Worm (Caenorhabditis elegans) whole organism, L4 larva: ENCODE results near the gene srsx-21.

ENCODE experiments used
- R02D3.7 ChIP-seq: fragments of 150-350 bp; sonication (generic microtip); optimal IDR thresholded peaks from 3 replicates; lab custom pipeline; 2014; ENCODE audit warnings: missing biosample characterization, missing genetic modification characterization
- T20F7.1 ChIP-seq: fragments of 200-800 bp; sonication (Bioruptor generic); optimal IDR thresholded peaks from 2 replicates; lab custom pipeline; 2018; ENCODE audit warnings: mild to moderate bottlenecking, missing genetic modification characterization, missing compliant biosample characterization
- T26A8.4 ChIP-seq: fragments of 200-800 bp; sonication (Bioruptor generic); IDR thresholded peaks from 2 replicates; pipeline ENCODE4 v1.3.6; 2022; ENCODE audit warnings: missing genetic modification characterization, missing compliant biosample characterization
- Y105C5A.15 ChIP-seq: fragments of 200-800 bp; sonication (Bioruptor generic); IDR thresholded peaks from 2 replicates; pipeline ENCODE4 v1.3.6; 2022; ENCODE audit warnings: missing genetic modification characterization, missing compliant biosample characterization
- Y48G9A.11 ChIP-seq: fragments of 200-800 bp; sonication (Bioruptor generic); IDR thresholded peaks from 2 replicates; pipeline ENCODE4 v1.3.6; 2022; ENCODE audit warnings: missing genetic modification reagents, missing genetic modification characterization, missing compliant biosample characterization
- Y5F2A.4 ChIP-seq: fragments of 200-800 bp; sonication (Bioruptor generic); optimal IDR thresholded peaks from 2 replicates; lab custom pipeline; 2018; ENCODE audit warnings: mild to moderate bottlenecking, missing genetic modification characterization, missing compliant biosample characterization
- aha-1 ChIP-seq: fragments of 150-350 bp; peaks from one replicate; lab custom pipeline; 2014; ENCODE audit warnings: missing biosample characterization, missing genetic modification characterization
- aly-2 ChIP-seq: sonication (generic microtip); optimal IDR thresholded peaks from 2 replicates; lab custom pipeline; 2018; ENCODE audit warnings: missing biosample characterization, missing genetic modification characterization
- ceh-20 ChIP-seq: fragments of 200-800 bp; sonication (Bioruptor generic); IDR thresholded peaks from 2 replicates; pipeline ENCODE4 v1.3.6; 2022; ENCODE audit warnings: missing genetic modification reagents, missing genetic modification characterization, missing compliant biosample characterization
- ceh-32 ChIP-seq: sonication (generic microtip); optimal IDR thresholded peaks from 2 replicates; lab custom pipeline; 2016; ENCODE audit warnings: mild to moderate bottlenecking, missing genetic modification characterization, missing compliant biosample characterization; ENCODE audit not compliant: poor library complexity
- ceh-62 ChIP-seq: sonication (generic microtip); optimal IDR thresholded peaks from 2 replicates; lab custom pipeline; 2017; ENCODE audit warnings: missing biosample characterization, missing genetic modification characterization
- ceh-82 ChIP-seq: sonication (generic microtip); optimal IDR thresholded peaks from 2 replicates; lab custom pipeline; 2017; ENCODE audit warnings: missing biosample characterization, missing genetic modification characterization
- daf-12 ChIP-seq: fragments of 150-350 bp; optimal IDR thresholded peaks from 2 replicates; lab custom pipeline; 2014; ENCODE audit warnings: missing biosample characterization, missing genetic modification reagents, missing genetic modification characterization
- dmd-6 ChIP-seq: fragments of 200-800 bp; sonication (Bioruptor generic); IDR thresholded peaks from 2 replicates; pipeline ENCODE4 v1.3.6; 2022; ENCODE audit warnings: missing genetic modification reagents, missing genetic modification characterization, missing compliant biosample characterization
- dpl-1 ChIP-seq: fragments of 150-350 bp; optimal IDR thresholded peaks from 2 replicates; lab custom pipeline; 2014; ENCODE audit warnings: missing biosample characterization, missing genetic modification reagents, missing genetic modification characterization
- duxl-1 ChIP-seq: sonication (generic microtip); optimal IDR thresholded peaks from 2 replicates; lab custom pipeline; 2016; ENCODE audit warnings: mild to moderate bottlenecking, missing genetic modification characterization, moderate library complexity, missing compliant biosample characterization; ENCODE audit not compliant: poor library complexity
- dve-1 ChIP-seq: sonication (generic microtip); optimal IDR thresholded peaks from 2 replicates; lab custom pipeline; 2017; ENCODE audit warnings: antibody characterized with exemption, mild to moderate bottlenecking, missing genetic modification characterization, missing compliant biosample characterization; ENCODE audit not compliant: insufficient read depth
- lim-7 ChIP-seq: fragments of 200-800 bp; sonication (Bioruptor generic); IDR thresholded peaks from 2 replicates; pipeline ENCODE4 v1.3.6; 2022; ENCODE audit warnings: missing genetic modification characterization, missing compliant biosample characterization
- lin-13 ChIP-seq: fragments of 150-350 bp; optimal IDR thresholded peaks from 2 replicates; lab custom pipeline; 2014; ENCODE audit warnings: missing biosample characterization, missing genetic modification reagents, missing genetic modification characterization
- lin-29 ChIP-seq: fragments of 200-800 bp; sonication (Bioruptor generic); IDR thresholded peaks from 2 replicates; pipeline ENCODE4 v1.3.6; 2022; ENCODE audit warnings: missing genetic modification reagents, missing genetic modification characterization, missing compliant biosample characterization
- mdl-1 ChIP-seq, 2 experiments: fragments of 150-350 bp in 1 of 2; sonication (generic microtip) in 1 of 2; optimal IDR thresholded peaks; 2 replicates each; lab custom pipeline; 2014 to 2017; ENCODE audit warnings: missing biosample characterization in 2 of 2, missing genetic modification characterization in 2 of 2
- mes-2 ChIP-seq: sonication (generic microtip); optimal IDR thresholded peaks from 2 replicates; lab custom pipeline; 2016; ENCODE audit warnings: missing genotype, mild to moderate bottlenecking, missing genetic modification characterization, missing compliant biosample characterization; ENCODE audit not compliant: poor library complexity, severe bottlenecking
- nhr-102 ChIP-seq: sonication (generic microtip); optimal IDR thresholded peaks from 2 replicates; lab custom pipeline; 2016; ENCODE audit warnings: mild to moderate bottlenecking, missing genetic modification characterization, moderate library complexity, missing compliant biosample characterization
- nhr-111 ChIP-seq: fragments of 200-800 bp; sonication (Bioruptor generic); optimal IDR thresholded peaks from 2 replicates; lab custom pipeline; 2018; ENCODE audit warnings: mild to moderate bottlenecking, missing genetic modification characterization, missing compliant biosample characterization
- nhr-237 ChIP-seq: sonication (generic microtip); optimal IDR thresholded peaks from 2 replicates; lab custom pipeline; 2017; ENCODE audit warnings: missing biosample characterization, missing genetic modification characterization
- nhr-6 ChIP-seq: fragments of 150-350 bp; optimal IDR thresholded peaks from 2 replicates; lab custom pipeline; 2014; ENCODE audit warnings: missing biosample characterization, missing genetic modification characterization
- nhr-76 ChIP-seq: fragments of 150-350 bp; optimal IDR thresholded peaks from 2 replicates; lab custom pipeline; 2014; ENCODE audit warnings: missing biosample characterization, missing genetic modification characterization
- pqm-1 ChIP-seq: sonication (generic microtip); optimal IDR thresholded peaks from 2 replicates; lab custom pipeline; 2017; ENCODE audit warnings: missing biosample characterization, missing genetic modification characterization
- rbr-2 ChIP-seq: sonication (generic microtip); optimal IDR thresholded peaks from 2 replicates; lab custom pipeline; 2016; ENCODE audit warnings: missing genotype, missing genetic modification characterization, missing compliant biosample characterization
- set-16 ChIP-seq: fragments of 200-800 bp; sonication (Bioruptor generic); IDR thresholded peaks from 2 replicates; pipeline ENCODE4 v1.3.6; 2022; ENCODE audit warnings: missing genetic modification reagents, missing genetic modification characterization, missing compliant biosample characterization
- snpc-1.2 ChIP-seq: fragments of 200-800 bp; sonication (Bioruptor generic); IDR thresholded peaks from 2 replicates; pipeline ENCODE4 v1.3.6; 2022; ENCODE audit warnings: missing genetic modification reagents, missing genetic modification characterization, missing compliant biosample characterization
- spr-1 ChIP-seq: sonication (generic microtip); optimal IDR thresholded peaks from 2 replicates; lab custom pipeline; 2016; ENCODE audit warnings: mild to moderate bottlenecking, missing genetic modification characterization, missing compliant biosample characterization
- tra-1 ChIP-seq: fragments of 200-800 bp; sonication (Bioruptor generic); IDR thresholded peaks from 2 replicates; pipeline ENCODE4 v1.3.6; 2022; ENCODE audit warnings: missing genetic modification reagents, missing genetic modification characterization, missing compliant biosample characterization
- unc-62 ChIP-seq, 3 experiments: fragments of 150-350 bp in 1 of 3; sonication (generic microtip); optimal IDR thresholded peaks in 2 of 3; peaks in 1 of 3; 1 replicate in 1 of 3; 2 replicates in 2 of 3; lab custom pipeline; 2014 to 2017; ENCODE audit warnings: missing biosample characterization in 3 of 3, missing genetic modification characterization in 3 of 3, missing genetic modification reagents in 3 of 3, missing genotype in 1 of 3
- zfp-3 ChIP-seq: fragments of 200-800 bp; sonication (Bioruptor generic); conservative IDR thresholded peaks from 2 replicates; pipeline ENCODE4 v1.3.6; 2022; ENCODE audit warnings: missing genetic modification reagents, missing genetic modification characterization, missing compliant biosample characterization
- zip-2 ChIP-seq: fragments of 150-350 bp; optimal IDR thresholded peaks from 2 replicates; lab custom pipeline; 2014; ENCODE audit warnings: missing biosample characterization, missing genetic modification characterization
- ztf-11 ChIP-seq: fragments of 150-350 bp; optimal IDR thresholded peaks from 2 replicates; lab custom pipeline; 2014; ENCODE audit warnings: missing biosample characterization, missing genetic modification characterization

Gene srsx-21

ce11 chrV:9791332-9791731 is 46.4 kb upstream of the srsx-21 start, which contains the start of gene lipl-2 (continued):
- no peak for TF ChIP-seq tra-1 (GFP tag; lab: Robert Waterston, UW)
- TF ChIP-seq aha-1 (tag; lab: Kevin White, UChicago) = no peak
- no peak for TF ChIP-seq Y48G9A.11
- TF ChIP-seq Y105C5A.15 (GFP tag; lab: Robert Waterston, UW) = no peak
- no peak for TF ChIP-seq mes-2 (tag; lab: Kevin White, UChicago)
- no peak for TF ChIP-seq lin-29 (GFP tag; lab: Robert Waterston, UW)
- no peak for TF ChIP-seq zip-2 (tag; lab: Kevin White, UChicago)
- TF ChIP-seq rbr-2 (tag; lab: Kevin White, UChicago) = no peak
- TF ChIP-seq T20F7.1 (GFP tag; lab: Kevin White, UChicago) = peak; percentile 33

- no peak for TF ChIP-seq ceh-82
- TF ChIP-seq ceh-20 = no peak
- TF ChIP-seq Y5F2A.4 = no peak
- peak; percentile 65 for TF ChIP-seq dve-1 (tag; lab: Kevin White, UChicago)
- TF ChIP-seq dmd-6 (GFP tag; lab: Robert Waterston, UW) = peak; percentile 56
- no peak for TF ChIP-seq zip-2 (tag; lab: Kevin White, UChicago)
- TF ChIP-seq lim-7 (GFP tag; lab: Robert Waterston, UW) = no peak
- no peak for TF ChIP-seq pqm-1
Observed at ce11 chrV:9794997-9795396, 42.8 kb upstream of the srsx-21 start.

ce11 chrV:9796002-9796401 is 41.8 kb upstream of the srsx-21 start:
- TF ChIP-seq zfp-3 = no peak
- no peak for TF ChIP-seq dpl-1 (GFP tag; lab: Kevin White, UChicago)
- TF ChIP-seq R02D3.7 (tag; lab: Kevin White, UChicago) = no peak
- no peak for TF ChIP-seq Y48G9A.11
- no peak for TF ChIP-seq ceh-32
- no peak for TF ChIP-seq spr-1 (tag; lab: Kevin White, UChicago)
- TF ChIP-seq nhr-76 = no peak
- no peak for TF ChIP-seq nhr-6
- no peak for TF ChIP-seq nhr-102 (tag; lab: Kevin White, UChicago)
- TF ChIP-seq T26A8.4 (GFP tag; lab: Robert Waterston, UW) = no peak
- TF ChIP-seq ceh-62 (tag; lab: Kevin White, UChicago) = no peak
- TF ChIP-seq lim-7 (GFP tag; lab: Robert Waterston, UW) = no peak
- no peak for TF ChIP-seq unc-62 (GFP tag; optimal IDR thresholded peaks at IDR 0.05 in 1 of 2; lab: Kevin White, UChicago)
- TF ChIP-seq unc-62 (tag; optimal IDR thresholded peaks at IDR 0.05; lab: Kevin White, UChicago) = no peak
- TF ChIP-seq mdl-1 (tag; optimal IDR thresholded peaks at IDR 0.05; lab: Kevin White, UChicago) = no peak
- TF ChIP-seq nhr-111 (GFP tag; lab: Kevin White, UChicago) = no peak
- no peak for TF ChIP-seq lin-13

ce11 chrV:9796562-9796961 is 41.2 kb upstream of the srsx-21 start, which contains the start of gene F46B6.9:
Gene F46B6.9, plus strand, starts transcription at chrV:9796862.
- TF ChIP-seq ztf-11 (tag; lab: Kevin White, UChicago) (no peak), snpc-1.2 (GFP tag; lab: Robert Waterston, UW) (no peak), aly-2 (tag; lab: Kevin White, UChicago) (no peak), set-16 (GFP tag; lab: Robert Waterston, UW) (no peak), duxl-1 (no peak), Y5F2A.4 (no peak), nhr-237 (tag; lab: Kevin White, UChicago) (no peak), mdl-1 (tag; optimal IDR thresholded peaks at IDR 0.05; lab: Kevin White, UChicago) (no peak), Y48G9A.11 (no peak), pqm-1 (no peak), daf-12 (tag; lab: Kevin White, UChicago) (no peak), unc-62 (GFP tag; optimal IDR thresholded peaks at IDR 0.05 in 1 of 2; lab: Kevin White, UChicago) (no peak), unc-62 (tag; optimal IDR thresholded peaks at IDR 0.05; lab: Kevin White, UChicago) (no peak)
- TF ChIP-seq, all 104 proteins: peak for 0
